Fruit fly (Drosophila melanogaster): Measurements from ENCODE around the gene Phlpp.

Gene Phlpp

DNA sequence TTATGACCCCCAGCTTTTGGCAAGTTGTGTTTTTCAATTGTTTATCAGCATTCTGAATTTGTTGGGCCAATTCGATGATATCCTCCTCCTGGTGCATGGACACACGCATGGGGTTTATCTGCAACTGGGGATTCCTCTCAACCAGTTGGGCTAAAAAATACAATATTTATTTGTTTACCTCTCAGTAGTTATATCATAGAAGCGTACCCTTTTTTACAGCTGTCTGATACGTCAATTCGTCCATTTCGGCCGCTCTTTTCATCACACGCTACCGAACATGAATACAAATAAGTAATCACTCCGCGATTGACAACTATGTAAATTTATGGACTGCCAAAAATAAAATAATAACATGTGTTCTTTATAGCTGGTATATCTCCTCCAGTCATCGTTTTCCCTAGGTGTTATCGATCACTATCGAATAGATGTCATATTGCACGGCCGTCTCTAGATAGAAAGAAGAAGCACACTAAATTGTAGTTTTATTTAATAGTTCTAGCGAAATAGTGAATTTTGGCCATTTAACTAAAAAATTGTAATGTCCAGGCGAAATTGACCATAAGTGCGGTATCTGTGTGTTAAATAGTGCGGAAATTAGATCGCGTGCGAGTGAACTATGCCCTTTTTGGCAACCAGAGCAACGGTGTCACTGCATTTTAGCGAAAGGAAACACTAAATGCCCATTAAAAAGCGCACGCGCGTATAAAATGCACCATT, 24.6 kb upstream of the Phlpp start, which contains the start of the genes mib2 and CG31800 (continued):
- TF ChIP-seq pita (GFP tag; optimal IDR thresholded peaks at IDR 0.05) (no peak), shn (GFP tag; optimal IDR thresholded peaks at IDR 0.05) (no peak), CG17568 (GFP tag; optimal IDR thresholded peaks at IDR 0.05) (no peak), ewg (GFP tag; optimal IDR thresholded peaks at IDR 0.05) (peak; percentile 73), br (optimal IDR thresholded peaks at IDR 0.05) (no peak), CG14710 (tag; optimal IDR thresholded peaks at IDR 0.05) (peak; percentile 27), CG3838 (GFP tag; optimal IDR thresholded peaks at IDR 0.05) (no peak), sima (GFP tag; optimal IDR thresholded peaks at IDR 0.05) (no peak), Xbp1 (GFP tag; optimal IDR thresholded peaks at IDR 0.05) (peak; percentile 26), CG31441 (GFP tag; IDR thresholded peaks at IDR 0.05) (no peak), Sry-β (GFP tag; optimal IDR thresholded peaks at IDR 0.05) (no peak), klu (GFP tag; IDR thresholded peaks at IDR 0.05) (no peak), jumu (GFP tag; optimal IDR thresholded peaks at IDR 0.05) (no peak), tx (GFP tag; optimal IDR thresholded peaks at IDR 0.05) (no peak), CG31224 (GFP tag; IDR thresholded peaks at IDR 0.05) (no peak), esg (GFP tag; conservative IDR thresholded peaks at IDR 0.05) (no peak), pb (GFP tag; optimal IDR thresholded peaks at IDR 0.05) (no peak), az2 (GFP tag; optimal IDR thresholded peaks at IDR 0.05) (no peak), CG4730 (GFP tag; IDR thresholded peaks at IDR 0.05) (no peak), CG18599 (GFP tag; optimal IDR thresholded peaks at IDR 0.05) (no peak), crol (GFP tag; IDR thresholded peaks at IDR 0.05) (no peak), CG5953 (GFP tag; IDR thresholded peaks at IDR 0.05) (no peak), ara (GFP tag; IDR thresholded peaks at IDR 0.05) (no peak), CG2202 (tag; optimal IDR thresholded peaks at IDR 0.05) (no peak), CG2678 (tag; optimal IDR thresholded peaks at IDR 0.05) (no peak), Fer1 (GFP tag; optimal IDR thresholded peaks at IDR 0.05) (no peak), gcm (GFP tag; optimal IDR thresholded peaks at IDR 0.05) (no peak), CG2129 (GFP tag; IDR thresholded peaks at IDR 0.05; ENCODE audit: partially characterized antibody) (peak; percentile 74), CG17385 (GFP tag; optimal IDR thresholded peaks at IDR 0.05) (peak; percentile 95), CG11504 (tag; optimal IDR thresholded peaks at IDR 0.05) (peak; percentile 23), CG15269 (tag; optimal IDR thresholded peaks at IDR 0.05) (no peak), org-1 (GFP tag; optimal IDR thresholded peaks at IDR 0.05) (no peak), dati (GFP tag; IDR thresholded peaks at IDR 0.05) (no peak), Taf1 (GFP tag; IDR thresholded peaks at IDR 0.05) (no peak), aop (GFP tag; IDR thresholded peaks at IDR 0.05) (no peak), unc-4 (GFP tag; IDR thresholded peaks at IDR 0.05; ENCODE audit: partially characterized antibody) (peak; percentile 79), lbe (GFP tag; optimal IDR thresholded peaks at IDR 0.05) (no peak), CG6654 (GFP tag; optimal IDR thresholded peaks at IDR 0.05) (no peak), abd-A (tag; optimal IDR thresholded peaks at IDR 0.05) (peak; percentile 74), CG1602 (GFP tag; optimal IDR thresholded peaks at IDR 0.05) (no peak), da (GFP tag; optimal IDR thresholded peaks at IDR 0.05) (no peak), CG9727 (GFP tag; optimal IDR thresholded peaks at IDR 0.05) (no peak), Hr3 (GFP tag; optimal IDR thresholded peaks at IDR 0.05) (no peak), ato (GFP tag; IDR thresholded peaks at IDR 0.05; ENCODE audit: partially characterized antibody) (peak; percentile 52; the same call in 1 of the 2 replicates), CG11696 (GFP tag; IDR thresholded peaks at IDR 0.05) (no peak), CG18262 (tag; optimal IDR thresholded peaks at IDR 0.05) (no peak), Dref (GFP tag; IDR thresholded peaks at IDR 0.05) (peak; percentile 86), BtbVII (GFP tag; optimal IDR thresholded peaks at IDR 0.05) (no peak), lab (GFP tag; optimal IDR thresholded peaks at IDR 0.05) (no peak), ttk (GFP tag; IDR thresholded peaks at IDR 0.05) (no peak), CG18619 (GFP tag; optimal IDR thresholded peaks at IDR 0.05) (no peak)

Data from whole organism, embryonic.